Worm (Caenorhabditis elegans) whole organism, late embryonic: Measurements from ENCODE around the gene ZK1307.8.

ENCODE experiments used
- ama-1 ChIP-seq: fragments of 150-350 bp; optimal IDR thresholded peaks from 2 replicates; lab custom pipeline; 2014
- ceh-30 ChIP-seq: fragments of 150-350 bp; optimal IDR thresholded peaks from 2 replicates; lab custom pipeline; 2014; ENCODE audit warnings: missing biosample characterization, missing genetic modification characterization
- pha-4 ChIP-seq: fragments of 150-350 bp; optimal IDR thresholded peaks from 2 replicates; lab custom pipeline; 2018; ENCODE audit warnings: missing biosample characterization, missing genetic modification reagents, missing genetic modification characterization

ce11 chrII:9592737-9593136, 31.7 kb upstream of the ZK1307.8 start, which contains the start of gene parp-2:
- no peak for TF ChIP-seq pha-4 (tag; lab: Kevin White, UChicago)
- TF ChIP-seq ama-1 (lab: Kevin White, UChicago) = no peak
- TF ChIP-seq ceh-30 (tag; lab: Kevin White, UChicago) = no peak
